Worm (Caenorhabditis elegans) whole organism, midembryonic: ENCODE measurements around the gene max-2.

Experiments used
- T22C8.4 ChIP-seq: fragments of 200-800 bp; sonication (Bioruptor generic); IDR thresholded peaks from 2 replicates; pipeline ENCODE4 v1.3.6; 2022; ENCODE audit warnings: missing genetic modification characterization, missing compliant biosample characterization
- cog-1 ChIP-seq: sonication (generic microtip); optimal IDR thresholded peaks from 2 replicates; lab custom pipeline; 2016; ENCODE audit warnings: missing genetic modification characterization, missing compliant biosample characterization
- flt-1 ChIP-seq: fragments of 200-800 bp; sonication (Bioruptor generic); IDR thresholded peaks from 2 replicates; pipeline ENCODE4 v1.3.6; 2022; ENCODE audit warnings: missing genetic modification characterization, missing compliant biosample characterization
- klf-2 ChIP-seq: fragments of 200-800 bp; sonication (Bioruptor generic); conservative IDR thresholded peaks from 2 replicates; pipeline ENCODE4 v1.3.6; 2022; ENCODE audit warnings: missing genetic modification reagents, missing genetic modification characterization, missing compliant biosample characterization
- tab-1 ChIP-seq: fragments of 200-800 bp; sonication (Bioruptor generic); IDR thresholded peaks from 2 replicates; pipeline ENCODE4 v1.3.6; 2022; ENCODE audit warnings: missing genetic modification characterization, missing compliant biosample characterization

DNA sequence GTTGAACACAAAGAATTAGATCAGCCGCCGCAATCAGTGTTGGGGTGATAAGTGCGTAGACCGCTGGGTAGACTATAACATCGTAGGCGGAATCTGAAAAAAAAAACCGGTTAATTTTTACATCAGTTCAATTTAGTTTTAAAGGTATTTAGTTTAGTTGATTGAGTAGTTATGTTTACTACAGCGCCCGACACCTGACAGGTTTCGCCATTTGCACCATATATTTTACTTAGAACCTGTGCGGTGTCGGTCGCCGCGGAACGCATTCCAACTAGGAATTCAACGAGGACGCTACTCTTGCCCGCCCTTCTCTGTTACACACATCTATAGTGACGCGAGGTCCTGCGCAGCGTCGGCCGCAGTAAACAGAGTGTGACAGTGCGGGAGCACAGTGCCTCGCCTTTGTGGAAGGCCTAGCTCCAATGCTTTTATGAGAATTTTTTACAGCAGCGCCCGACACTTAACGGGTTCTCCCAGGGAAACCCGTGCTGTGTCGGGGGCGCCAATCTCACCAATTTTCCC, 57.1 kb downstream of the max-2 start:
- no peak for TF ChIP-seq T22C8.4 (GFP tag; lab: Robert Waterston, UW)
- no peak for TF ChIP-seq klf-2 (GFP tag; lab: Robert Waterston, UW)
- TF ChIP-seq flt-1 (GFP tag; lab: Robert Waterston, UW): no peak
- TF ChIP-seq tab-1 (GFP tag; lab: Robert Waterston, UW): no peak
- TF ChIP-seq cog-1 (tag; lab: Kevin White, UChicago): no peak
